Fruit fly (Drosophila melanogaster) whole organism, wandering third instar larva: ENCODE measurements around the gene CG5280.

Experiments
- Dfd ChIP-seq: fragments of >200 bp; optimal IDR thresholded peaks from 2 replicates; lab custom pipeline; 2017; ENCODE audit warnings: missing biosample characterization, missing genetic modification characterization
- HLH106 ChIP-seq: fragments of 200-800 bp; optimal IDR thresholded peaks from 3 replicates; lab custom pipeline; 2019; ENCODE audit warnings: missing biosample characterization, mild to moderate bottlenecking, missing genetic modification characterization, moderate library complexity
- Hr78 ChIP-seq: fragments of >200 bp; optimal IDR thresholded peaks from 2 replicates; lab custom pipeline; 2017; ENCODE audit warnings: missing biosample characterization, missing genetic modification characterization
- Jra ChIP-seq: sonication (Bioruptor generic); optimal IDR thresholded peaks from 2 replicates; lab custom pipeline; 2016; ENCODE audit warnings: missing biosample characterization, missing genetic modification characterization
- Mio ChIP-seq: sonication (Bioruptor generic); optimal IDR thresholded peaks from 2 replicates; lab custom pipeline; 2016; ENCODE audit warnings: missing biosample characterization, missing genetic modification characterization
- OdsH ChIP-seq: fragments of 200-800 bp; sonication (Bioruptor generic); optimal IDR thresholded peaks from 2 replicates; lab custom pipeline; 2016; ENCODE audit warnings: missing biosample characterization, mild to moderate bottlenecking, missing genetic modification characterization
- dsf ChIP-seq: sonication (Bioruptor generic); optimal IDR thresholded peaks from 2 replicates; lab custom pipeline; 2016; ENCODE audit warnings: missing biosample characterization, missing genetic modification characterization, borderline replicate concordance
- fru ChIP-seq: fragments of 200-800 bp; sonication (Bioruptor generic); optimal IDR thresholded peaks from 3 replicates; lab custom pipeline; 2016; ENCODE audit warnings: missing biosample characterization, mild to moderate bottlenecking, missing genetic modification characterization
- jim ChIP-seq: fragments of 175-275, 200-325 bp; sonication (Bioruptor generic); optimal IDR thresholded peaks from 2 replicates; lab custom pipeline; 2016; ENCODE audit warnings: missing biosample characterization, mild to moderate bottlenecking, missing genetic modification characterization
- lola ChIP-seq: fragments of >200 bp; optimal IDR thresholded peaks from 2 replicates; lab custom pipeline; 2017; ENCODE audit warnings: missing biosample characterization, missing genetic modification characterization
- psq ChIP-seq: fragments of 200-800 bp; sonication (Bioruptor generic); optimal IDR thresholded peaks from 3 replicates; lab custom pipeline; 2017; ENCODE audit warnings: missing biosample characterization, mild to moderate bottlenecking, missing genetic modification characterization, moderate library complexity
- rgr ChIP-seq: fragments of 200-800 bp; sonication (Bioruptor generic); optimal IDR thresholded peaks from 3 replicates; lab custom pipeline; 2016; ENCODE audit warnings: missing biosample characterization, mild to moderate bottlenecking, missing genetic modification characterization
- sv ChIP-seq: fragments of 200-800 bp; sonication (Bioruptor generic); optimal IDR thresholded peaks from 3 replicates; lab custom pipeline; 2016; ENCODE audit warnings: missing biosample characterization, missing genetic modification characterization
- usp ChIP-seq: fragments of >200 bp; optimal IDR thresholded peaks from 2 replicates; lab custom pipeline; 2017; ENCODE audit warnings: missing biosample characterization, missing genetic modification characterization

DNA sequence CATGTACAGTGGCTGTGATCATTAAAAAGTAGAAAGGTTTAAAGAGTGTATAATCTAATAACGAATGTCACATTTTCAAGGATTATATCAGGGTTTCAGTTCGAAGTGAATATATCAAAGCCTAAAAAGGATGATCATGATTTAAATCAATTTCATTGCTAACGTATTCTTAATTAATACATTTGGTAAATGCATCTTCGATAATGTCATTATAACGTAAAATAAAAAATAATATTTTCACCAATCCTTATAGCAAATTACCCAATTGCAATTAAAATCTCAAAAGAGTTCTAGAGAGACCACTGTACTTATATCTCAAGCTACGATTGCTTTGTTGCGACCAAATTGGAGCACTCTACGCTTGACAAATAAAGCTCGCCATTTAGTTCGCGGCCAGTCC is 8.0 kb downstream of the CG5280 start:
- TF ChIP-seq sv (GFP tag; lab: Kevin White, UChicago) = no peak
- no peak for TF ChIP-seq usp (GFP tag; lab: Kevin White, UChicago)
- no peak for TF ChIP-seq rgr
- TF ChIP-seq dsf = no peak
- TF ChIP-seq lola (GFP tag; lab: Kevin White, UChicago) = no peak
- TF ChIP-seq OdsH (GFP tag; lab: Kevin White, UChicago) = no peak
- TF ChIP-seq Hr78 (GFP tag; lab: Kevin White, UChicago) = no peak
- TF ChIP-seq psq (GFP tag; lab: Kevin White, UChicago) = no peak
- no peak for TF ChIP-seq fru (GFP tag; lab: Kevin White, UChicago)
- TF ChIP-seq Dfd (GFP tag; lab: Kevin White, UChicago) = no peak
- TF ChIP-seq Mio (GFP tag; lab: Kevin White, UChicago) = no peak
- TF ChIP-seq HLH106 = peak; percentile 15
- TF ChIP-seq Jra = no peak
- TF ChIP-seq jim (GFP tag; lab: Kevin White, UChicago) = no peak
